Fruit fly (Drosophila melanogaster): ENCODE data around the gene lcs.

lcs gene

dm6 chrX:21368410-21368918, 28.7 kb downstream of the lcs start:
- TF ChIP-seq bbx (GFP tag; IDR thresholded peaks at IDR 0.05; ENCODE audit: partially characterized antibody): no peak
- peak; percentile 24; the same call in 1 of the 2 replicates for TF ChIP-seq MBD-R2 (GFP tag; IDR thresholded peaks at IDR 0.05)
- TF ChIP-seq CG15514 (GFP tag; optimal IDR thresholded peaks at IDR 0.05): no peak
- TF ChIP-seq CG32772 (GFP tag; IDR thresholded peaks at IDR 0.05): 0 out of 2 replicates have a peak, but pooled peaks have one; percentile 7
- TF ChIP-seq CG12236 (GFP tag; optimal IDR thresholded peaks at IDR 0.05): no peak
- TF ChIP-seq da (GFP tag; optimal IDR thresholded peaks at IDR 0.05): peak; percentile 76
- TF ChIP-seq nom (GFP tag; optimal IDR thresholded peaks at IDR 0.05): peak; percentile 11
- peak; percentile 95 for TF ChIP-seq sd (tag; optimal IDR thresholded peaks at IDR 0.05)
- TF ChIP-seq phol (tag; optimal IDR thresholded peaks at IDR 0.05): peak; percentile 4
- peak; percentile 73 for TF ChIP-seq crol (GFP tag; IDR thresholded peaks at IDR 0.05)
- TF ChIP-seq sug (tag; optimal IDR thresholded peaks at IDR 0.05): peak; percentile 7
- TF ChIP-seq CG7357 (GFP tag; IDR thresholded peaks at IDR 0.05): 0 out of 3 replicates have a peak, but pooled peaks have one; percentile 31
- peak; percentile 77 for TF ChIP-seq cg (GFP tag; optimal IDR thresholded peaks at IDR 0.05)
- no peak for TF ChIP-seq gcm2 (GFP tag; optimal IDR thresholded peaks at IDR 0.05)
- TF ChIP-seq sob (GFP tag; IDR thresholded peaks at IDR 0.05): 0 out of 2 replicates have a peak, but pooled peaks have one; percentile 29
- no peak for TF ChIP-seq CG8290 (GFP tag; optimal IDR thresholded peaks at IDR 0.05)
- TF ChIP-seq CG8290 (tag; optimal IDR thresholded peaks at IDR 0.05): peak in 1 of 2 experiments; percentile 56
- no peak for TF ChIP-seq CG13894 (tag; optimal IDR thresholded peaks at IDR 0.05)
- TF ChIP-seq Trl (optimal IDR thresholded peaks at IDR 0.05): peak; percentile 34 to 69
- TF ChIP-seq Trl (GFP tag; optimal IDR thresholded peaks at IDR 0.05): no peak
- peak; percentile 94 for TF ChIP-seq bigmax (GFP tag; optimal IDR thresholded peaks at IDR 0.05)
- peak; percentile 4 for TF ChIP-seq BEAF-32 (GFP tag; optimal IDR thresholded peaks at IDR 0.05)
- TF ChIP-seq dmrt11E (tag; optimal IDR thresholded peaks at IDR 0.05): no peak
- TF ChIP-seq HHEX (GFP tag; optimal IDR thresholded peaks at IDR 0.05): no peak
- TF ChIP-seq Hsf (GFP tag; optimal IDR thresholded peaks at IDR 0.05): no peak
- no peak for TF ChIP-seq CG14710 (tag; optimal IDR thresholded peaks at IDR 0.05)
- peak; percentile 74 for TF ChIP-seq rib (GFP tag; IDR thresholded peaks at IDR 0.05)
- no peak for TF ChIP-seq CG16813 (GFP tag; IDR thresholded peaks at IDR 0.05; ENCODE audit: partially characterized antibody)
- TF ChIP-seq vfl (GFP tag; optimal IDR thresholded peaks at IDR 0.05): no peak
- peak; percentile 36 for TF ChIP-seq HmgZ (tag; optimal IDR thresholded peaks at IDR 0.05)
- 0 out of 3 replicates have a peak, but pooled peaks have one; percentile 18 for TF ChIP-seq CG7963 (GFP tag; IDR thresholded peaks at IDR 0.05; ENCODE audit: partially characterized antibody)
- no peak for TF ChIP-seq Lpt (GFP tag; optimal IDR thresholded peaks at IDR 0.05)
- peak; percentile 25 for TF ChIP-seq B-H2 (GFP tag; optimal IDR thresholded peaks at IDR 0.05)
- peak; percentile 15 for TF ChIP-seq stwl (tag; optimal IDR thresholded peaks at IDR 0.05)
- peak in 1 of 2 experiments; percentile 30 for TF ChIP-seq bsh (GFP tag; optimal IDR thresholded peaks at IDR 0.05)
- peak in 1 of 2 experiments; percentile 84 for TF ChIP-seq crp (GFP tag; optimal IDR thresholded peaks at IDR 0.05)
- TF ChIP-seq Rfx (GFP tag; IDR thresholded peaks at IDR 0.05): peak; percentile 27; the same call in 1 of the 2 replicates
- TF ChIP-seq CG1832 (GFP tag; optimal IDR thresholded peaks at IDR 0.05): peak; percentile 74
- peak; percentile 98 for TF ChIP-seq chinmo (GFP tag; IDR thresholded peaks at IDR 0.05; ENCODE audit: partially characterized antibody)
- peak; percentile 2 for TF ChIP-seq ac (GFP tag; optimal IDR thresholded peaks at IDR 0.05)
- TF ChIP-seq CG8478 (optimal IDR thresholded peaks at IDR 0.05): peak; percentile 33
- 0 out of 3 replicates have a peak, but pooled peaks have one; percentile 23 for TF ChIP-seq Aef1 (GFP tag; IDR thresholded peaks at IDR 0.05)
- peak; percentile 22 for TF ChIP-seq sqz (GFP tag; optimal IDR thresholded peaks at IDR 0.05)
- 0 out of 3 replicates have a peak, but pooled peaks have one; percentile 10 for TF ChIP-seq HLH4C (GFP tag; IDR thresholded peaks at IDR 0.05; ENCODE audit: partially characterized antibody)
- peak; percentile 16 for TF ChIP-seq trem (tag; optimal IDR thresholded peaks at IDR 0.05)
- TF ChIP-seq ftz-f1 (GFP tag; optimal IDR thresholded peaks at IDR 0.05): peak; percentile 98
- TF ChIP-seq kni (GFP tag; optimal IDR thresholded peaks at IDR 0.05): peak; percentile 73
- TF ChIP-seq twi (tag; optimal IDR thresholded peaks at IDR 0.05): no peak
- TF ChIP-seq Abd-B (GFP tag; optimal IDR thresholded peaks at IDR 0.05): no peak
